Worm (Caenorhabditis elegans) whole organism, L4/young adult: ENCODE measurements around the gene C35A5.11.

Experiments
- W03F9.2 ChIP-seq: fragments of 150-350 bp; optimal IDR thresholded peaks from 2 replicates; lab custom pipeline; 2014; ENCODE audit warnings: missing biosample characterization, missing genetic modification characterization
- dao-5 ChIP-seq: sonication (generic microtip); optimal IDR thresholded peaks from 2 replicates; lab custom pipeline; 2016; ENCODE audit warnings: missing genotype, missing genetic modification characterization, moderate library complexity, missing compliant biosample characterization

- TF ChIP-seq W03F9.2 (tag; lab: Kevin White, UChicago) = no peak
- TF ChIP-seq dao-5 = no peak
Observed at ce11 chrV:10485389-10485788, 17.5 kb downstream of the C35A5.11 start.
